Worm (Caenorhabditis elegans): Measurements from ENCODE around the gene oac-40.

DNA sequence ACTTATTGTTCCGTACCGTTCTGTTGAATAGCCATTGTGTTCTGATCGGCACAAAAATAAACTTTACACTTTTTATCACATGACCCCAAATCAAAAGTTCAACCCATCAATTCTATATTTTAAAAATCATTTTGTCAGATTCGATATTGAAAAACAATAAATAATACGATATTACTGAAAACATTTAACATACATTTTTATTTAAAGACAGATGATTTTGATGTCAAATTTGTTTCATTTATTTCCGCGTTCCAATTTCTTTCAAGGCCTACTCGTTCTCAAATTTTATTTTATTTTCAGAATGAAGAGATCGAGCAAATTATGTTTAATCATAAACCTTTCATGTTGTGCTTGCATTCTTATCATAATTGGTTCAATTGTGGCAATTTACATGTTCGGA is 21.8 kb upstream of the oac-40 start, which contains the start of gene F59E11.5:
- TF ChIP-seq cog-1 (tag; optimal IDR thresholded peaks at IDR 0.05) = no peak
- no peak for TF ChIP-seq med-1 (GFP tag; optimal IDR thresholded peaks at IDR 0.05; ENCODE audit: insufficient read depth)
- TF ChIP-seq T22C8.4 (GFP tag; IDR thresholded peaks at IDR 0.05) = no peak
- TF ChIP-seq flt-1 (GFP tag; IDR thresholded peaks at IDR 0.05) = no peak
- no peak for TF ChIP-seq klf-2 (GFP tag; conservative IDR thresholded peaks at IDR 0.05)
- TF ChIP-seq ref-1 (GFP tag; conservative IDR thresholded peaks at IDR 0.05) = no peak
- TF ChIP-seq ztf-23 (GFP tag; IDR thresholded peaks at IDR 0.05) = no peak

All from whole organism, midembryonic.